Worm (Caenorhabditis elegans) whole organism, early embryonic: ENCODE results near the gene clec-221.

Experiments used
- B0310.2 ChIP-seq: sonication (generic microtip); optimal IDR thresholded peaks from 2 replicates; lab custom pipeline; 2016; ENCODE audit warnings: mild to moderate bottlenecking, missing genetic modification characterization, missing compliant biosample characterization
- F13C5.2 ChIP-seq: sonication (generic microtip); optimal IDR thresholded peaks from 2 replicates; lab custom pipeline; 2017; ENCODE audit warnings: mild to moderate bottlenecking, missing genetic modification characterization, inconsistent platforms, missing compliant biosample characterization
- aly-1 ChIP-seq: sonication (generic microtip); optimal IDR thresholded peaks from 2 replicates; lab custom pipeline; 2016; ENCODE audit warnings: missing genetic modification characterization, missing compliant biosample characterization
- ama-1 ChIP-seq: fragments of 150-350 bp; optimal IDR thresholded peaks from 2 replicates; lab custom pipeline; 2014
- ceh-13 ChIP-seq: fragments of 200-800 bp; sonication (Bioruptor generic); optimal IDR thresholded peaks from 2 replicates; lab custom pipeline; 2018; ENCODE audit warnings: mild to moderate bottlenecking, missing genetic modification characterization, missing compliant biosample characterization
- ceh-36 ChIP-seq: sonication (generic microtip); optimal IDR thresholded peaks from 2 replicates; lab custom pipeline; 2016; ENCODE audit warnings: missing genetic modification characterization, inconsistent platforms, missing compliant biosample characterization
- ets-7 ChIP-seq: sonication (generic microtip); optimal IDR thresholded peaks from 2 replicates; lab custom pipeline; 2016; ENCODE audit warnings: missing genotype, missing genetic modification characterization, missing compliant biosample characterization
- flt-1 ChIP-seq: fragments of 200-800 bp; sonication (Bioruptor generic); IDR thresholded peaks from 2 replicates; pipeline ENCODE4 v1.3.6; 2022; ENCODE audit warnings: missing genetic modification characterization, missing compliant biosample characterization
- hmbx-1 ChIP-seq: sonication (generic microtip); optimal IDR thresholded peaks from 2 replicates; lab custom pipeline; 2016; ENCODE audit warnings: mild to moderate bottlenecking, missing genetic modification characterization, missing compliant biosample characterization
- hmg-4 ChIP-seq: fragments of 200-800 bp; sonication (Bioruptor generic); optimal IDR thresholded peaks from 2 replicates; lab custom pipeline; 2018; ENCODE audit warnings: mild to moderate bottlenecking, missing genetic modification characterization, missing compliant biosample characterization
- hnd-1 ChIP-seq: sonication (generic microtip); optimal IDR thresholded peaks from 2 replicates; lab custom pipeline; 2016; ENCODE audit warnings: missing genetic modification characterization, missing compliant biosample characterization
- pes-1 ChIP-seq: fragments of 200-800 bp; sonication (Bioruptor generic); IDR thresholded peaks from 2 replicates; pipeline ENCODE4 v1.3.6; 2022; ENCODE audit warnings: missing genetic modification reagents, missing genetic modification characterization, missing compliant biosample characterization
- scrt-1 ChIP-seq: fragments of 200-800 bp; sonication (Bioruptor generic); IDR thresholded peaks from 2 replicates; pipeline ENCODE4 v1.3.6; 2022; ENCODE audit warnings: missing genetic modification characterization, missing compliant biosample characterization
- sea-1 ChIP-seq: fragments of 200-800 bp; sonication (Bioruptor generic); conservative IDR thresholded peaks from 2 replicates; pipeline ENCODE4 v1.3.6; 2022; ENCODE audit warnings: missing genetic modification characterization, missing compliant biosample characterization
- tbx-11 ChIP-seq: fragments of 200-800 bp; sonication (Bioruptor generic); IDR thresholded peaks from 2 replicates; pipeline ENCODE4 v1.3.6; 2022; ENCODE audit warnings: missing genetic modification characterization, missing compliant biosample characterization
- tbx-37 ChIP-seq: fragments of 200-800 bp; sonication (Bioruptor generic); conservative IDR thresholded peaks from 2 replicates; pipeline ENCODE4 v1.3.6; 2022; ENCODE audit warnings: missing genetic modification reagents, missing genetic modification characterization, missing compliant biosample characterization
- tra-4 ChIP-seq: sonication (generic microtip); optimal IDR thresholded peaks from 2 replicates; lab custom pipeline; 2017; ENCODE audit warnings: missing genetic modification characterization, missing compliant biosample characterization

clec-221 gene

ce11 chrV:10970930-10971329 lies 16.7 kb upstream of the clec-221 start:
- TF ChIP-seq F13C5.2 (tag; lab: Kevin White, UChicago) (no peak), hnd-1 (no peak)

- no peak for TF ChIP-seq tbx-11 (GFP tag; lab: Robert Waterston, UW)
- no peak for TF ChIP-seq scrt-1 (GFP tag; lab: Robert Waterston, UW)
- no peak for TF ChIP-seq pes-1 (GFP tag; lab: Robert Waterston, UW)
- no peak for TF ChIP-seq hnd-1
- TF ChIP-seq ets-7 = no peak
- TF ChIP-seq ceh-36 (tag; lab: Kevin White, UChicago) = no peak
- TF ChIP-seq tra-4 (tag; lab: Kevin White, UChicago) = no peak
- no peak for TF ChIP-seq aly-1
- no peak for TF ChIP-seq B0310.2 (tag; lab: Kevin White, UChicago)
- TF ChIP-seq ceh-13 (GFP tag; lab: Kevin White, UChicago) = no peak
- TF ChIP-seq F13C5.2 (tag; lab: Kevin White, UChicago) = no peak
- no peak for TF ChIP-seq ama-1 (lab: Kevin White, UChicago)
These were observed 15.8 kb upstream of the clec-221 start, which contains the start of gene F17C11.22 for ce11 chrV:10970070-10970469. F17C11.22 (minus strand) TSS chrV:10970170.

ce11 chrV:10967594-10968273 lies 13.5 kb upstream of the clec-221 start:
- TF ChIP-seq tbx-37 (GFP tag; lab: Robert Waterston, UW) = no peak
- TF ChIP-seq ama-1 (lab: Kevin White, UChicago) = no peak
- no peak for TF ChIP-seq B0310.2 (tag; lab: Kevin White, UChicago)
- no peak for TF ChIP-seq flt-1 (GFP tag; lab: Robert Waterston, UW)
- TF ChIP-seq tra-4 (tag; lab: Kevin White, UChicago) = no peak
- TF ChIP-seq hnd-1 = no peak
- no peak for TF ChIP-seq aly-1
- TF ChIP-seq ceh-36 (tag; lab: Kevin White, UChicago) = no peak
- no peak for TF ChIP-seq hmbx-1
- TF ChIP-seq scrt-1 (GFP tag; lab: Robert Waterston, UW) = no peak
- TF ChIP-seq F13C5.2 (tag; lab: Kevin White, UChicago) = no peak
- TF ChIP-seq ceh-13 (GFP tag; lab: Kevin White, UChicago) = no peak
- TF ChIP-seq ets-7 = no peak
- TF ChIP-seq hmg-4 (GFP tag; lab: Kevin White, UChicago) = no peak
- no peak for TF ChIP-seq tbx-11 (GFP tag; lab: Robert Waterston, UW)

ce11 chrV:10966874-10967273 lies 12.6 kb upstream of the clec-221 start:
- TF ChIP-seq tra-4 (tag; lab: Kevin White, UChicago) = no peak

ce11 chrV:10965501-10965900 lies 11.3 kb upstream of the clec-221 start, which contains the start of the genes ctf-4 and eef-1G:
ctf-4 (minus strand) TSS chrV:10965539.
eef-1G (plus strand) TSS chrV:10965719.
- TF ChIP-seq F13C5.2 (tag; lab: Kevin White, UChicago) (peak; percentile 74), hmg-4 (GFP tag; lab: Kevin White, UChicago) (no peak), sea-1 (GFP tag; lab: Robert Waterston, UW) (no peak), ceh-36 (tag; lab: Kevin White, UChicago) (no peak)

- no peak for TF ChIP-seq ets-7
- no peak for TF ChIP-seq B0310.2 (tag; lab: Kevin White, UChicago)
- no peak for TF ChIP-seq ceh-13 (GFP tag; lab: Kevin White, UChicago)
- TF ChIP-seq pes-1 (GFP tag; lab: Robert Waterston, UW) = no peak
- TF ChIP-seq hmg-4 (GFP tag; lab: Kevin White, UChicago) = no peak
- TF ChIP-seq tbx-11 (GFP tag; lab: Robert Waterston, UW) = no peak
- TF ChIP-seq scrt-1 (GFP tag; lab: Robert Waterston, UW) = no peak
- TF ChIP-seq ama-1 (lab: Kevin White, UChicago) = no peak
- TF ChIP-seq ceh-36 (tag; lab: Kevin White, UChicago) = no peak
- TF ChIP-seq aly-1 = no peak
- TF ChIP-seq tbx-37 (GFP tag; lab: Robert Waterston, UW) = no peak
- TF ChIP-seq sea-1 (GFP tag; lab: Robert Waterston, UW) = no peak
- no peak for TF ChIP-seq flt-1 (GFP tag; lab: Robert Waterston, UW)
- TF ChIP-seq hnd-1 = no peak
These were observed 7.2 kb upstream of the clec-221 start for ce11 chrV:10961448-10961870.

ce11 chrV:10960544-10960943 lies 6.3 kb upstream of the clec-221 start, which contains the start of gene vps-36:
vps-36 (minus strand) TSS chrV:10960669.
- TF ChIP-seq ama-1 (lab: Kevin White, UChicago) = no peak
- no peak for TF ChIP-seq ceh-36 (tag; lab: Kevin White, UChicago)
- TF ChIP-seq sea-1 (GFP tag; lab: Robert Waterston, UW) = no peak
- no peak for TF ChIP-seq hmg-4 (GFP tag; lab: Kevin White, UChicago)
- TF ChIP-seq aly-1 = no peak
- no peak for TF ChIP-seq F13C5.2 (tag; lab: Kevin White, UChicago)
- TF ChIP-seq ets-7 = no peak
- no peak for TF ChIP-seq pes-1 (GFP tag; lab: Robert Waterston, UW)
- TF ChIP-seq tbx-11 (GFP tag; lab: Robert Waterston, UW) = no peak
- no peak for TF ChIP-seq B0310.2 (tag; lab: Kevin White, UChicago)
- no peak for TF ChIP-seq flt-1 (GFP tag; lab: Robert Waterston, UW)
- TF ChIP-seq ceh-13 (GFP tag; lab: Kevin White, UChicago) = no peak
- no peak for TF ChIP-seq scrt-1 (GFP tag; lab: Robert Waterston, UW)
- TF ChIP-seq hnd-1 = no peak
- TF ChIP-seq tra-4 (tag; lab: Kevin White, UChicago) = no peak
- no peak for TF ChIP-seq hmbx-1
- TF ChIP-seq tbx-37 (GFP tag; lab: Robert Waterston, UW) = no peak
